Worm (Caenorhabditis elegans): ENCODE results near the gene F53F4.2.
A peak's percentile ranks its signal among the peaks of the same experiment; 100 is the strongest.

F53F4.2 gene

DNA sequence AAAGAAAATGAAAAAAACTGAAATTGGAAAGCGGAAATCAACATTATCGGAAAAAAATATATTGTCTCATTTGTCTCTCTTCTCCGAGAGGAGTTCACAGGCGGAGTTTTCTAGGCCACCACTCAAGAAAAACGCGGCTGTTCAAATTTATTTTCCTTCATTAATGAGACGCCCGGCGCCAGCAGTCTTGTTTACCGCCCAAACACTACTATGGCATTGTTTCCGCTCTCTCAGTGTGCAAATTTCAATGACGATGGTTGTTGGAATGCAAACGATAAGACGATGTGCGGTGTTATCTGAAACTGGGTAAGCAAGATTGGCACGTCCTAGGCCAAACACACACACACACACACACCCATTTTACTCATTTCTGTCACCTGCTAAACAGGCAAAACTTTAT lies 32.6 kb downstream of the F53F4.2 start, which contains the start of gene cav-2 (continued):
- peak; percentile 58 for TF ChIP-seq nhr-21 (tag; optimal IDR thresholded peaks at IDR 0.05)
- no peak for TF ChIP-seq elt-1 (tag; optimal IDR thresholded peaks at IDR 0.05)
- TF ChIP-seq ceh-82 (tag; optimal IDR thresholded peaks at IDR 0.05), result no peak
- TF ChIP-seq C34F6.9 (tag; optimal IDR thresholded peaks at IDR 0.05), result peak; percentile 82
- TF ChIP-seq blmp-1 (tag; optimal IDR thresholded peaks at IDR 0.05; ENCODE audit: insufficient read depth), result no peak
- TF ChIP-seq lin-13 (GFP tag; optimal IDR thresholded peaks at IDR 0.05), result peak; percentile 64
- TF ChIP-seq nhr-10 (tag; optimal IDR thresholded peaks at IDR 0.05), result no peak
- TF ChIP-seq ama-1 (optimal IDR thresholded peaks at IDR 0.05), result no peak
- TF ChIP-seq ztf-1 (GFP tag; conservative IDR thresholded peaks at IDR 0.05), result no peak
- no peak for TF ChIP-seq unc-62 (GFP tag; optimal IDR thresholded peaks at IDR 0.05)

DNA sequence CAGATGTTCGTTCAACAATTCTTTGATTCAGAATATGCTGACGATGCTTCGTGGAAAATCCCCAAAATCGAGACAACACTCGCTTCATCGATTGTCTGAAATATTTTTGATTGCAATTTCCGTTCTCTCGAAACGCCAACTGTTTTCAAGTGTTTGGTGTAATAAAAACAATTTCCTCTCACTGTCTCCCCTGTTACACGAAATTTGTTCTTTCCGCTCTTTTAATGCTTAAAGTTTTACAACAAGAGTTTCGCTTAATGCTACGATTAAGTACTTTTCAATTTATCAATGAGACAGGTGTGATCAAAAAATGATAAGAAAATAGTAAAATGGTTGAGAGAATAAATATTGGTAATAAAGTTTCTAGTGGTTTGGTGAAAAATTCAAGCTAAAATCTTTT lies 33.1 kb downstream of the F53F4.2 start, which contains the start of gene C56A3.6:
TSS of gene C56A3.6 (minus strand) at position 101 of the 400 bp plus-strand sequence.
- TF ChIP-seq R02D3.7 (tag; optimal IDR thresholded peaks at IDR 0.05) (no peak), nhr-10 (tag; optimal IDR thresholded peaks at IDR 0.05) (no peak), elt-1 (tag; optimal IDR thresholded peaks at IDR 0.05) (no peak), crh-2 (tag; optimal IDR thresholded peaks at IDR 0.05) (no peak), sem-4 (tag; optimal IDR thresholded peaks at IDR 0.05) (no peak)

DNA sequence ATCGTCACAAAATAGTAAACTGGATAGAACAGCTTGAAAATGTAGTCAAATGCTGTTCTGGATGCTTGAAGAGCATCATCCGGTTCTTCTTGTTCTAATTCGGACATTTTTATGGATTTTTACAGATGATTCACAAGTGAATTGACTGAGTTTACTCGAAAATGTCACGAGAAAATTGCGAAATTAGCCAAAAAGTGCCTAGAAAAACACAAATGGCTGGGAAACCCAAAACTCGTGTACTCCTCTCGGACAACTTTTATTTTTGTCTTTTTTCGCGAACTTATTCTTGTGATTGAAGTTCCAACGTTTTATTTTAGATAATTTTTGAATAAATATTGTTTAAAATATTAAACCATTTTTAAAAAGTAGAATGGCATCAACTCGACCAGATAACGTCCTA lies 37.8 kb downstream of the F53F4.2 start, which contains the start of the genes C56A3.4 and C56A3.5:
TSS of gene C56A3.4 (minus strand) at position 154 of the 400 bp plus-strand sequence.
TSS of gene C56A3.5 (plus strand) at position 367 of the 400 bp plus-strand sequence.
- TF ChIP-seq lin-11 (tag; optimal IDR thresholded peaks at IDR 0.05) (no peak), F13H6.1 (tag; optimal IDR thresholded peaks at IDR 0.05) (no peak), mdl-1 (tag; optimal IDR thresholded peaks at IDR 0.05) (no peak), sma-9 (GFP tag; optimal IDR thresholded peaks at IDR 0.05) (peak; percentile 54), sma-9 (tag; optimal IDR thresholded peaks at IDR 0.05) (no peak), fos-1 (tag; optimal IDR thresholded peaks at IDR 0.05) (peak; percentile 50), gmeb-1 (tag; optimal IDR thresholded peaks at IDR 0.05) (peak; percentile 64), ztf-1 (GFP tag; conservative IDR thresholded peaks at IDR 0.05) (no peak), ztf-11 (tag; optimal IDR thresholded peaks at IDR 0.05) (no peak), nhr-21 (tag; optimal IDR thresholded peaks at IDR 0.05) (no peak), zag-1 (tag; optimal IDR thresholded peaks at IDR 0.05) (no peak), egl-27 (tag; optimal IDR thresholded peaks at IDR 0.05) (no peak), nhr-237 (tag; optimal IDR thresholded peaks at IDR 0.05) (no peak), ama-1 (optimal IDR thresholded peaks at IDR 0.05) (no peak), unc-62 (GFP tag; optimal IDR thresholded peaks at IDR 0.05) (no peak), crh-2 (tag; optimal IDR thresholded peaks at IDR 0.05) (peak; percentile 54), elt-1 (tag; optimal IDR thresholded peaks at IDR 0.05) (no peak), nhr-23 (tag; optimal IDR thresholded peaks at IDR 0.05) (no peak), peb-1 (tag; optimal IDR thresholded peaks at IDR 0.05) (no peak), nhr-77 (tag; optimal IDR thresholded peaks at IDR 0.05) (no peak), mab-5 (tag; optimal IDR thresholded peaks at IDR 0.05) (no peak), alr-1 (tag; optimal IDR thresholded peaks at IDR 0.05) (no peak), ZK546.5 (tag; optimal IDR thresholded peaks at IDR 0.05) (no peak), lin-13 (GFP tag; optimal IDR thresholded peaks at IDR 0.05) (peak; percentile 1), snpc-4 (tag; optimal IDR thresholded peaks at IDR 0.05) (peak; percentile 14), nhr-11 (tag; optimal IDR thresholded peaks at IDR 0.05) (no peak), nhr-25 (tag; optimal IDR thresholded peaks at IDR 0.05) (no peak), sem-4 (tag; optimal IDR thresholded peaks at IDR 0.05) (no peak), nhr-12 (tag; optimal IDR thresholded peaks at IDR 0.05) (no peak), R02D3.7 (tag; optimal IDR thresholded peaks at IDR 0.05) (no peak), dmd-4 (tag; optimal IDR thresholded peaks at IDR 0.05) (no peak), skn-1 (tag; optimal IDR thresholded peaks at IDR 0.05) (peak; percentile 7), unc-55 (GFP tag; optimal IDR thresholded peaks at IDR 0.05) (peak; percentile 67), ceh-16 (tag; optimal IDR thresholded peaks at IDR 0.05) (no peak), nhr-10 (tag; optimal IDR thresholded peaks at IDR 0.05) (no peak), ztf-4 (tag; optimal IDR thresholded peaks at IDR 0.05) (no peak), lin-39 (tag; optimal IDR thresholded peaks at IDR 0.05) (no peak), elt-3 (tag; optimal IDR thresholded peaks at IDR 0.05) (no peak), lsy-2 (tag; optimal IDR thresholded peaks at IDR 0.05) (peak; percentile 43 to 67), nhr-129 (tag; optimal IDR thresholded peaks at IDR 0.05) (peak; percentile 60), ceh-82 (tag; optimal IDR thresholded peaks at IDR 0.05) (no peak), blmp-1 (tag; optimal IDR thresholded peaks at IDR 0.05; ENCODE audit: insufficient read depth) (no peak), nhr-6 (tag; optimal IDR thresholded peaks at IDR 0.05) (no peak), mbf-1 (tag; optimal IDR thresholded peaks at IDR 0.05) (no peak), aly-2 (tag; optimal IDR thresholded peaks at IDR 0.05) (no peak), sma-3 (GFP tag; optimal IDR thresholded peaks at IDR 0.05) (peak; percentile 30), Y55F3AM.14 (GFP tag; optimal IDR thresholded peaks at IDR 0.05) (no peak), unc-39 (tag; optimal IDR thresholded peaks at IDR 0.05) (no peak), C34F6.9 (tag; optimal IDR thresholded peaks at IDR 0.05) (peak; percentile 82)

Measured in whole organism, L2 larva.